Fruit fly (Drosophila melanogaster) whole organism, embryonic: ENCODE data around the gene TTLL6B.

Experiments
- CG11247 ChIP-seq: fragments of 200-800 bp; sonication (Bioruptor generic); IDR thresholded peaks from 2 replicates; pipeline ENCODE4 v1.3.6; 2022; ENCODE audit warnings: missing biosample characterization, missing genetic modification characterization
- CG11723 ChIP-seq: fragments of 200-800 bp; sonication (Bioruptor generic); optimal IDR thresholded peaks from 2 replicates; lab custom pipeline; 2017; ENCODE audit warnings: missing biosample characterization, mild to moderate bottlenecking, missing genetic modification characterization
- CG13624 ChIP-seq: fragments of 200-800 bp; sonication (Bioruptor generic); optimal IDR thresholded peaks from 2 replicates; lab custom pipeline; 2016; ENCODE audit warnings: missing biosample characterization, missing genetic modification characterization
- CG1647 ChIP-seq: fragments of 200-800 bp; sonication (Bioruptor generic); optimal IDR thresholded peaks from 3 replicates; lab custom pipeline; 2016; ENCODE audit warnings: missing biosample characterization, missing genetic modification characterization
- CG18011 ChIP-seq: fragments of 200-800 bp; sonication (Bioruptor generic); optimal IDR thresholded peaks from 2 replicates; lab custom pipeline; 2017; ENCODE audit warnings: missing biosample characterization, missing genetic modification characterization, mild to moderate bottlenecking, moderate library complexity, missing genotype
- CG2202 ChIP-seq: fragments of 200-800 bp; sonication (Bioruptor generic); optimal IDR thresholded peaks from 2 replicates; lab custom pipeline; 2018; ENCODE audit warnings: missing biosample characterization, mild to moderate bottlenecking, missing genetic modification characterization
- CG2678 ChIP-seq: fragments of 200-800 bp; sonication (Bioruptor generic); optimal IDR thresholded peaks from 3 replicates; lab custom pipeline; 2019; ENCODE audit warnings: missing biosample characterization, mild to moderate bottlenecking, missing genetic modification characterization, moderate library complexity
- CG2712 ChIP-seq: fragments of 200-800 bp; optimal IDR thresholded peaks from 3 replicates; lab custom pipeline; 2019; ENCODE audit warnings: missing biosample characterization, mild to moderate bottlenecking, missing genetic modification characterization, moderate library complexity
- CG3163 ChIP-seq: fragments of 200-800 bp; sonication (Bioruptor generic); optimal IDR thresholded peaks from 3 replicates; lab custom pipeline; 2016; ENCODE audit warnings: missing biosample characterization, missing genetic modification characterization
- CG34422 ChIP-seq: fragments of 200-800 bp; sonication (Bioruptor generic); IDR thresholded peaks from 3 replicates; pipeline ENCODE4 v1.3.6; 2022; ENCODE audit warnings: missing biosample characterization, missing genetic modification characterization
- CG7786 ChIP-seq: fragments of 200-800 bp; sonication (Bioruptor generic); optimal IDR thresholded peaks from 2 replicates; lab custom pipeline; 2016; ENCODE audit warnings: missing biosample characterization, missing genetic modification characterization
- CG8388 ChIP-seq: fragments of 200-800 bp; sonication (Bioruptor generic); optimal IDR thresholded peaks from 2 replicates; lab custom pipeline; 2019; ENCODE audit warnings: missing biosample characterization, mild to moderate bottlenecking, missing genetic modification characterization, moderate library complexity
- CG8478 ChIP-seq: fragments of >200 bp; optimal IDR thresholded peaks from 2 replicates; lab custom pipeline; 2018
- CG9817 ChIP-seq: fragments of 200-800 bp; sonication (Bioruptor generic); optimal IDR thresholded peaks from 2 replicates; lab custom pipeline; 2018; ENCODE audit warnings: missing biosample characterization, mild to moderate bottlenecking, missing genetic modification characterization, moderate library complexity
- CTCF ChIP-seq: fragments of 200-800 bp; sonication (Bioruptor generic); optimal IDR thresholded peaks from 2 replicates; lab custom pipeline; 2017; ENCODE audit warnings: missing biosample characterization, mild to moderate bottlenecking, missing genetic modification characterization, moderate library complexity
- Dek ChIP-seq: fragments of 200-800 bp; sonication (Bioruptor generic); optimal IDR thresholded peaks from 3 replicates; lab custom pipeline; 2019; ENCODE audit warnings: missing biosample characterization, mild to moderate bottlenecking, missing genetic modification characterization, moderate library complexity
- Fer2 ChIP-seq: fragments of 200-800 bp; sonication (Bioruptor generic); optimal IDR thresholded peaks from 2 replicates; lab custom pipeline; 2018; ENCODE audit warnings: missing biosample characterization, mild to moderate bottlenecking, missing genetic modification characterization, moderate library complexity
- Fer3 ChIP-seq: fragments of 200-800 bp; sonication (Bioruptor generic); optimal IDR thresholded peaks from 2 replicates; lab custom pipeline; 2018; ENCODE audit warnings: missing biosample characterization, mild to moderate bottlenecking, missing genetic modification characterization, moderate library complexity
- HLH4C ChIP-seq: fragments of 200-800 bp; sonication (Bioruptor generic); IDR thresholded peaks from 3 replicates; pipeline ENCODE4 v1.3.6; 2022; ENCODE audit warnings: missing biosample characterization, missing genetic modification characterization; ENCODE audit not compliant: partially characterized antibody
- Lhr ChIP-seq: fragments of 200-800 bp; sonication (Bioruptor generic); optimal IDR thresholded peaks from 3 replicates; lab custom pipeline; 2017; ENCODE audit warnings: mild to moderate bottlenecking, missing biosample characterization, missing genetic modification reagents, missing genetic modification characterization
- Meics ChIP-seq: fragments of 200-800 bp; sonication (Bioruptor generic); optimal IDR thresholded peaks from 2 replicates; lab custom pipeline; 2017; ENCODE audit warnings: missing biosample characterization, mild to moderate bottlenecking, missing genetic modification characterization
- Mes4 ChIP-seq: fragments of 200-800 bp; sonication (Bioruptor generic); optimal IDR thresholded peaks from 2 replicates; lab custom pipeline; 2016; ENCODE audit warnings: missing biosample characterization, missing genetic modification characterization
- Pdp1 ChIP-seq, 2 experiments: fragments of 200-800 bp; sonication (Bioruptor generic); optimal IDR thresholded peaks; 3 replicates each; lab custom pipeline; 2016; ENCODE audit warnings: missing biosample characterization in 2 of 2, missing genetic modification characterization in 2 of 2, mild to moderate bottlenecking in 1 of 2, moderate library complexity in 1 of 2
- Rfx ChIP-seq: fragments of 200-800 bp; sonication (Bioruptor generic); IDR thresholded peaks from 2 replicates; pipeline ENCODE4 v1.3.6; 2022; ENCODE audit warnings: missing biosample characterization, missing genetic modification characterization
- Side ChIP-seq: fragments of 200-800 bp; sonication (Bioruptor generic); optimal IDR thresholded peaks from 2 replicates; lab custom pipeline; 2016; ENCODE audit warnings: missing biosample characterization, missing genetic modification characterization
- Sin3A ChIP-seq: fragments of >200 bp; optimal IDR thresholded peaks from 2 replicates; lab custom pipeline; 2018
- Trl ChIP-seq, 3 experiments: fragments of >200 bp in 2 of 3; fragments of 200-800 bp in 1 of 3; sonication (Bioruptor generic) in 1 of 3; optimal IDR thresholded peaks; 2 replicates in 1 of 3; 3 replicates in 2 of 3; lab custom pipeline; 2016 to 2017; ENCODE audit warnings: missing biosample characterization in 1 of 3, missing genetic modification characterization in 1 of 3
- crp ChIP-seq, 2 experiments: fragments of 200-800 bp; sonication (Bioruptor generic); optimal IDR thresholded peaks; 2 replicates in 1 of 2; 3 replicates in 1 of 2; lab custom pipeline; 2017; ENCODE audit warnings: missing biosample characterization in 2 of 2, missing genetic modification characterization in 2 of 2, mild to moderate bottlenecking in 1 of 2, moderate library complexity in 1 of 2
- grau ChIP-seq: fragments of 200-800 bp; optimal IDR thresholded peaks from 3 replicates; lab custom pipeline; 2019; ENCODE audit warnings: missing biosample characterization, mild to moderate bottlenecking, missing genetic modification characterization, moderate library complexity
- gro ChIP-seq: fragments of 200-800 bp; sonication (Bioruptor generic); optimal IDR thresholded peaks from 2 replicates; lab custom pipeline; 2016; ENCODE audit warnings: missing biosample characterization, missing genetic modification characterization
- kah ChIP-seq: fragments of 200-800 bp; sonication (Bioruptor generic); optimal IDR thresholded peaks from 2 replicates; lab custom pipeline; 2018; ENCODE audit warnings: missing biosample characterization, mild to moderate bottlenecking, missing genetic modification characterization
- nom ChIP-seq: fragments of 200-800 bp; sonication (Bioruptor generic); optimal IDR thresholded peaks from 2 replicates; lab custom pipeline; 2017; ENCODE audit warnings: missing biosample characterization, missing genetic modification characterization, mild to moderate bottlenecking, moderate library complexity, missing genetic modification reagents
- onecut ChIP-seq: fragments of 200-800 bp; sonication (Bioruptor generic); IDR thresholded peaks from 2 replicates; pipeline ENCODE4 v1.3.6; 2022; ENCODE audit warnings: missing biosample characterization, missing genetic modification characterization
- pb ChIP-seq: fragments of 200-800 bp; sonication (Bioruptor generic); optimal IDR thresholded peaks from 3 replicates; lab custom pipeline; 2016; ENCODE audit warnings: missing biosample characterization, missing genetic modification characterization
- phol ChIP-seq: fragments of 200-800 bp; sonication (Bioruptor generic); optimal IDR thresholded peaks from 3 replicates; lab custom pipeline; 2018; ENCODE audit warnings: missing biosample characterization, mild to moderate bottlenecking, missing genetic modification characterization, moderate library complexity
- sd ChIP-seq: fragments of 200-800 bp; sonication (Bioruptor generic); optimal IDR thresholded peaks from 3 replicates; lab custom pipeline; 2018; ENCODE audit warnings: missing biosample characterization, mild to moderate bottlenecking, missing genetic modification characterization, moderate library complexity
- sqz ChIP-seq: fragments of 200-800 bp; sonication (Bioruptor generic); optimal IDR thresholded peaks from 3 replicates; lab custom pipeline; 2018; ENCODE audit warnings: missing biosample characterization, mild to moderate bottlenecking, missing genetic modification characterization
- tap ChIP-seq: fragments of 200-800 bp; optimal IDR thresholded peaks from 3 replicates; lab custom pipeline; 2019; ENCODE audit warnings: missing biosample characterization, mild to moderate bottlenecking, missing genetic modification characterization, moderate library complexity
- zen ChIP-seq: fragments of 200-800 bp; sonication (Bioruptor generic); optimal IDR thresholded peaks from 3 replicates; lab custom pipeline; 2018; ENCODE audit warnings: missing biosample characterization, mild to moderate bottlenecking, missing genetic modification characterization, moderate library complexity
- zfh1 ChIP-seq: fragments of 200-800 bp; sonication (Bioruptor generic); IDR thresholded peaks from 3 replicates; pipeline ENCODE4 v1.3.6; 2022; ENCODE audit warnings: missing biosample characterization, missing genetic modification characterization
- zfh2 ChIP-seq: fragments of 200-800 bp; sonication (Bioruptor generic); optimal IDR thresholded peaks from 2 replicates; lab custom pipeline; 2016; ENCODE audit warnings: missing biosample characterization, missing genetic modification characterization

The TTLL6B gene

dm6 chr3R:27273118-27274062 is 22.6 kb upstream of the TTLL6B start, which contains the start of gene CG5934 (continued):
- peak; percentile 26 for TF ChIP-seq Side (GFP tag; lab: Kevin White, UChicago)
- TF ChIP-seq sqz (GFP tag; lab: Kevin White, UChicago): peak; percentile 14
- no peak for TF ChIP-seq sd (tag; lab: Kevin White, UChicago)
- no peak for TF ChIP-seq Trl (optimal IDR thresholded peaks at IDR 0.05; lab: Kevin White, UChicago)
- peak; percentile 61 for TF ChIP-seq Trl (GFP tag; optimal IDR thresholded peaks at IDR 0.05; lab: Kevin White, UChicago)
- peak; percentile 74 for TF ChIP-seq CG13624
- peak; percentile 43 for TF ChIP-seq Dek (tag; lab: Kevin White, UChicago)
- TF ChIP-seq CG8478 (lab: Kevin White, UChicago): no peak
- peak; percentile 3 for TF ChIP-seq tap (tag; lab: Kevin White, UChicago)
- no peak for TF ChIP-seq CG11723 (GFP tag; lab: Kevin White, UChicago)
- peak; percentile 10 for TF ChIP-seq grau (tag; lab: Kevin White, UChicago)
- no peak for TF ChIP-seq pb (GFP tag; lab: Kevin White, UChicago)
- TF ChIP-seq Pdp1 (GFP tag; optimal IDR thresholded peaks at IDR 0.05; lab: Kevin White, UChicago): peak in 1 of 2 experiments; percentile 63
- TF ChIP-seq Lhr (GFP tag; lab: Kevin White, UChicago): peak; percentile 37
- TF ChIP-seq onecut (GFP tag; lab: Robert Waterston, UW): no peak
- peak in 1 of 2 experiments; percentile 72 for TF ChIP-seq crp (GFP tag; optimal IDR thresholded peaks at IDR 0.05; lab: Kevin White, UChicago)
- TF ChIP-seq CG2678 (tag; lab: Kevin White, UChicago): no peak
- peak; percentile 61 for TF ChIP-seq CG1647 (GFP tag; lab: Kevin White, UChicago)
- no peak for TF ChIP-seq Mes4
- peak; percentile 17 for TF ChIP-seq gro (GFP tag; lab: Kevin White, UChicago)
- TF ChIP-seq zfh1: peak; percentile 18; the same call in 1 of the 3 replicates
- TF ChIP-seq CG7786 (GFP tag; lab: Kevin White, UChicago): peak; percentile 50
- peak; percentile 2 for TF ChIP-seq CG8388 (GFP tag; lab: Kevin White, UChicago)
- TF ChIP-seq phol: peak; percentile 24
- TF ChIP-seq Rfx (GFP tag; lab: Robert Waterston, UW): peak; percentile 67
- peak; percentile 53 for TF ChIP-seq CTCF (GFP tag; lab: Kevin White, UChicago)
- TF ChIP-seq CG3163 (GFP tag; lab: Kevin White, UChicago): no peak
- no peak for TF ChIP-seq CG18011 (GFP tag; lab: Kevin White, UChicago)
- peak; percentile 17 for TF ChIP-seq Meics (GFP tag; lab: Kevin White, UChicago)
- peak; percentile 33 for TF ChIP-seq Sin3A (lab: Kevin White, UChicago)
- 0 out of 2 replicates have a peak, but pooled peaks have one; percentile 46 for TF ChIP-seq CG11247 (GFP tag; lab: Robert Waterston, UW)
- peak; percentile 30 for TF ChIP-seq Fer2
- peak; percentile 36 for TF ChIP-seq CG9817 (tag; lab: Kevin White, UChicago)
- TF ChIP-seq Fer3: no peak
- TF ChIP-seq zen: peak; percentile 24
- TF ChIP-seq CG34422 (GFP tag; lab: Robert Waterston, UW): no peak
- peak; percentile 51 for TF ChIP-seq nom
- peak; percentile 32 for TF ChIP-seq CG2712 (tag; lab: Kevin White, UChicago)
- no peak for TF ChIP-seq kah
- peak; percentile 67 for TF ChIP-seq zfh2 (GFP tag; lab: Kevin White, UChicago)
- 0 out of 3 replicates have a peak, but pooled peaks have one; percentile 41 for TF ChIP-seq HLH4C (GFP tag; lab: Robert Waterston, UW)
- TF ChIP-seq CG2202: no peak
